Fruit fly (Drosophila melanogaster): Measurements from ENCODE around the gene CG4935.

Gene CG4935

DNA sequence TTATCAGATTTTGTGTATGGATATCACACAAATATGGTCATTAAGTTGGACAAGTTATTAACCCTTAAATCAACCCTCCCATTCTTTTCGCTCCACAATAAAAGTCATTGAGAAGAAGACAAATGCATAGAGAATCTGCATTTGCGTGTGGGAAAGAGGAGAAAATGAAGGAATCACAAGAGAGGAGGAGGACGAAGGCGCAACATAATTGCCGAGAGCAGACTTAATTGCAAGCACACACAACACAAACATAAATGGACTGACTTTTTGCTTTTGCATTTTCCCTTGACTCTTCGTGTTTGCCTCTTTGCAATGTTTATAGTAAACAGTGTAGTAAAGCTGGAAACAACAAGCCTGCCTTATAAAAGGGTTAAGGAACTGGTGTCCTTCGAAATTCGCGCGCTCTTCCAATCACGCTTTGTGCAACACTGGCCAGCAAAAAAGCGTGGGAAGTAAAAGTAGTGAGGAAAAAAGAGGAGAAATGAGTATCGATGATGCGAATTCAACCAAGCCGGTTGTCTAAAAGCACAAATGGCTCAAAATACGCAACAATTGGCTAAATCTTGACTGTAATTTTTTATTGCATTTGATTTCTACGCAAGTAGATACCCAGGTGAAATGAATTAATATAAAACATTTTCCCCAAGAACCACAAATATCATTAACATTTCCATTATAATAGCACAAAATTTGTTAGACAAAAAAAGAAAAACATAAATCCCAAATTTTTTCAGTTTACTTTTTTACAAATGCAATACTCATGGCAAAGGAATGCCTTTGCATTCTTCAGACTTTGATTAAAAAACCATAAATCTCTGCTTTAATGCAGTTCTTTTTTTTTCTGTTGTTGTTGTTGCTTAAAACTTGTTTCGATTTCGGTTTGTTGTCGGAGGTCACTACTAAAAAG lies 5.5 kb downstream of the CG4935 start:
- TF ChIP-seq CG13204 (GFP tag; optimal IDR thresholded peaks at IDR 0.05) (no peak), D1 (tag; optimal IDR thresholded peaks at IDR 0.05) (peak; percentile 56), Ets98B (GFP tag; IDR thresholded peaks at IDR 0.05) (no peak), Pif1B (GFP tag; optimal IDR thresholded peaks at IDR 0.05) (no peak), CG4496 (GFP tag; IDR thresholded peaks at IDR 0.05) (no peak), EcR (GFP tag; optimal IDR thresholded peaks at IDR 0.05) (peak; percentile 90), CG17806 (tag; optimal IDR thresholded peaks at IDR 0.05) (peak; percentile 49), Snoo (tag; optimal IDR thresholded peaks at IDR 0.05) (no peak), CG34367 (tag; optimal IDR thresholded peaks at IDR 0.05) (peak; percentile 30), CG9948 (tag; optimal IDR thresholded peaks at IDR 0.05) (peak; percentile 48), CG12605 (GFP tag; IDR thresholded peaks at IDR 0.05) (no peak), CG8159 (tag; optimal IDR thresholded peaks at IDR 0.05) (peak; percentile 43), CG10348 (GFP tag; IDR thresholded peaks at IDR 0.05) (no peak), Pif1A (GFP tag; optimal IDR thresholded peaks at IDR 0.05) (no peak), gl (tag; optimal IDR thresholded peaks at IDR 0.05) (no peak), rn (GFP tag; IDR thresholded peaks at IDR 0.05) (no peak), CG8301 (tag; optimal IDR thresholded peaks at IDR 0.05) (peak; percentile 38), CG14655 (GFP tag; optimal IDR thresholded peaks at IDR 0.05) (no peak), CG15710 (tag; optimal IDR thresholded peaks at IDR 0.05) (peak; percentile 37), fd96Ca (GFP tag; IDR thresholded peaks at IDR 0.05) (no peak), CG32121 (GFP tag; IDR thresholded peaks at IDR 0.05) (no peak)

DNA sequence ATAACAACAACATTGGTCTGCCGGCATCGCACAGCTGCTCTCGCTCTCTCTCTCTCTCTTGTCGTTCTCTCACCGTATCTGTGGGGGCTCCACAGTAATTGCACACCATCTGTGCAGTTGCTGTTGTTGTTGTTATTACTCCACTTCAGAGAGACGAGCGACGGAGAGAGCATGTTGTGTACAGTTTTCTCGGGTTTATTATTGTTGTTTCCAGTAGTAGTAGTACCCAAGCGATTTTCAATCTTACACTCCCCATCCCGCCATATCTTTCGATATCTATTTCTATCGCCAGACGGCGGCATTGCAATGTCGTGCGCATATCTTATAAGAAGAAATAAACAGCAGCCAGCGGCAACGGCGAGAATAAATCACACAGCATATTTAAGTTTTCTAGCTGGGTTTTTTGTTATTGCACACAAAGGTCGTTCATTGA lies 6.2 kb downstream of the CG4935 start:
- no peak for TF ChIP-seq CG32121 (GFP tag; IDR thresholded peaks at IDR 0.05)
- TF ChIP-seq CG8301 (tag; optimal IDR thresholded peaks at IDR 0.05): peak; percentile 17
- TF ChIP-seq EcR (GFP tag; optimal IDR thresholded peaks at IDR 0.05): peak; percentile 89
- peak; percentile 15 for TF ChIP-seq CG13204 (GFP tag; optimal IDR thresholded peaks at IDR 0.05)

DNA sequence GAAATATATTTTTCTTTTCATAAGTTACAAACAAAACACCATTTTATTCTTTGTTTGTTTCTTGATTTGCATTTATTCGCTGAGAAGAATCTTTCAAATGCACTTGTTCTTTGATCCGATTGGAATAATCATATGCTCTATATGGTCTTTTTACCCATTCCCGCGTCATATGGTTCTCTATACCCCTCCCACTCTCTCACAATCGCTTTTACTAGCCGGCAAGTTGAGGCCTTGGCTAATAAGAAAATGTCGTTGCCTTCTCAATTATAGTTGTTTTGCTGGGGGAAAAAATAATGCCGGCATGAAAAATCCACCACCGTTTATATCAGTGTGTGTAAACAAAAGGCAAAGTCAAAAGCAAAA lies 6.9 kb downstream of the CG4935 start:
- TF ChIP-seq fd96Ca (GFP tag; IDR thresholded peaks at IDR 0.05) (no peak), Pif1B (GFP tag; optimal IDR thresholded peaks at IDR 0.05) (peak; percentile 39), Pif1A (GFP tag; optimal IDR thresholded peaks at IDR 0.05) (no peak), D1 (tag; optimal IDR thresholded peaks at IDR 0.05) (no peak), CG8159 (tag; optimal IDR thresholded peaks at IDR 0.05) (no peak)

DNA sequence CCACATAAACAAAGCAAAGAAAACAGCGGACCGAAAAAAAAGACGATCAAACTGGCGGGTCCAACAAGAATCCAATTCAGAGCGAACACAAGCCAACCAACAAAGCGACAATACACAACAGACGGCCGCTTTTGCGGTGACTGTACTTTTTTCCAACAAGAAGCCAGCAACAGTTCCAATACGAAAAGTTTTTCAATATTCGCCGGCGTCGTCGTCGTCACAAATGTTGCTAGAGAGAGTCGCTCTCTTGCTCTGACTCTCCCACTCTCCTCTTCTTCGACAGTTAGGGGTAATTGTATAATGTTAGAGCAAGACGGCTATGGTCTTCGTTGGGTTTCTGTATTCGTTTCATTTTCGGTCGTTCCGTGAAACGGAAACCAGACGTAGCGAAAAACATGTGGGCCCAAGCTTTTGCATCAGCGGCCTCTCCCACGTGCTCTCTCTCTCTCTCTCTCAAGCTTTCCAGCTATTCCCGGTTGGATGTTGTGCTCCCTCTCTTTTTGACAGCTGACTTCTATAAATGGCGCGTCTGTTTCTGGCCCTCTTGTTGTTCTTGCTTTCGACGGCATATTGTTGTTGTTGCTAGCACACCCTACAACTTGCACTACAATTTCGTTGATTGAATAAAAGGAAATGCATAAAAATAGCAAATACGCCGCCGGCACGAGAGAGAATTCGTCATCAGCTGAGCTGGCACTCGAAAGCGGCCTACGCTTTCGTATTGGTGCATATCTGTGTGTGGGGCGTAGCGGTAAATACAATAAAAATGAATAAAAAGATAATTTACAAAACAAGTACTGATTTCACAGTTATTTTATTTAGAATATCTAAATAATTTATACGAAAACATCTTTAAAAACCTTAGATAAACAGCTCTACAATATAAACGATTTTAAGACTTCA lies 7.5 kb downstream of the CG4935 start:
- TF ChIP-seq CG15710 (tag; optimal IDR thresholded peaks at IDR 0.05) (peak; percentile 32), CG13204 (GFP tag; optimal IDR thresholded peaks at IDR 0.05) (peak; percentile 55), rn (GFP tag; IDR thresholded peaks at IDR 0.05) (no peak), CG4496 (GFP tag; IDR thresholded peaks at IDR 0.05) (no peak), Snoo (tag; optimal IDR thresholded peaks at IDR 0.05) (peak; percentile 83), D1 (tag; optimal IDR thresholded peaks at IDR 0.05) (no peak), CG8301 (tag; optimal IDR thresholded peaks at IDR 0.05) (peak; percentile 26), Pif1A (GFP tag; optimal IDR thresholded peaks at IDR 0.05) (peak; percentile 21), CG8159 (tag; optimal IDR thresholded peaks at IDR 0.05) (peak; percentile 55), CG12605 (GFP tag; IDR thresholded peaks at IDR 0.05) (no peak), CG32121 (GFP tag; IDR thresholded peaks at IDR 0.05) (no peak), Ets98B (GFP tag; IDR thresholded peaks at IDR 0.05) (no peak), CG10348 (GFP tag; IDR thresholded peaks at IDR 0.05) (no peak), gl (tag; optimal IDR thresholded peaks at IDR 0.05) (peak; percentile 74), CG14655 (GFP tag; optimal IDR thresholded peaks at IDR 0.05) (peak; percentile 61), Pif1B (GFP tag; optimal IDR thresholded peaks at IDR 0.05) (no peak), fd96Ca (GFP tag; IDR thresholded peaks at IDR 0.05) (no peak), CG17806 (tag; optimal IDR thresholded peaks at IDR 0.05) (no peak), EcR (GFP tag; optimal IDR thresholded peaks at IDR 0.05) (peak; percentile 82), CG9948 (tag; optimal IDR thresholded peaks at IDR 0.05) (no peak), CG34367 (tag; optimal IDR thresholded peaks at IDR 0.05) (peak; percentile 49)

DNA sequence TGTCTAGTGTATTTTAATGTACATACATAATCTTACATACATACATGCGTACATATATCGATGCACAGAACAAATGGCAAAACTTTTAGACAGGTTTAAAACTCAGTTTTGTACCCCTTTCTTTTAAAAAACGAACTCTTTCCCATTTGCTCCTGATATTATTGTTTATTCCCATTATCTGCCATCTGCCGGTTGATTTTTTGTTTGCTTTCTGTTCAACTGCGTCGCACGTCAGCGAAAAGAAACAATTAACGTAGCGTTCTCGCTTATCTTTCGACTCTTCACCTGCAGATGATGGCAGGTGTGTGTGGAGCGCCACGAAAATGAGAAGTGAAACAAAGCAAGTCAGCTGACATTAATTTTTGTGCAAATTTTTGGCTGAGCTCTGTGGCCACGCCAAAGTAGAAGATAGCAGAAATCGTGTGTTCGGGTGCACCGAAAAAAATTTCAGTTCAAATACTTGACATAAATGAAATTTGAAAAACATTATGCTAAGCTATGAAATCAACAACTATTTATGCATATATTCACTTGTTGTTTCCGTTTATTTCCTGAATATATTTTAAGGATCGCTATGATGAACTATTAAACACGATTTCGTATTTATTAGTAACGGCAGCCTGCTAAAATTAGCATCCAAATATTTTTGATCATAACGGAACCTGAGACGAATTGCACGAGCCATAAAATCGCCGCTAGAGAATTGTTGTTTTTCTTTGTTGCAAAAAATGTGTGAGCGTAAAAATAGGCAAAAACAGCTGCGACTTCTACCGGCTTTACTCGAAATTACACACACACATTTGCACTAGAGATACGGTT lies 8.9 kb downstream of the CG4935 start:
- TF ChIP-seq Pif1A (GFP tag; optimal IDR thresholded peaks at IDR 0.05) (peak; percentile 7), CG17806 (tag; optimal IDR thresholded peaks at IDR 0.05) (no peak), CG13204 (GFP tag; optimal IDR thresholded peaks at IDR 0.05) (no peak), Snoo (tag; optimal IDR thresholded peaks at IDR 0.05) (no peak), EcR (GFP tag; optimal IDR thresholded peaks at IDR 0.05) (no peak), CG9948 (tag; optimal IDR thresholded peaks at IDR 0.05) (no peak), CG4496 (GFP tag; IDR thresholded peaks at IDR 0.05) (no peak), CG8301 (tag; optimal IDR thresholded peaks at IDR 0.05) (peak; percentile 59), CG12605 (GFP tag; IDR thresholded peaks at IDR 0.05) (no peak), CG34367 (tag; optimal IDR thresholded peaks at IDR 0.05) (no peak), CG8159 (tag; optimal IDR thresholded peaks at IDR 0.05) (no peak), Ets98B (GFP tag; IDR thresholded peaks at IDR 0.05) (no peak), CG14655 (GFP tag; optimal IDR thresholded peaks at IDR 0.05) (peak; percentile 44)
